Worm (Caenorhabditis elegans): ENCODE measurements around the gene dmsr-1.

DNA sequence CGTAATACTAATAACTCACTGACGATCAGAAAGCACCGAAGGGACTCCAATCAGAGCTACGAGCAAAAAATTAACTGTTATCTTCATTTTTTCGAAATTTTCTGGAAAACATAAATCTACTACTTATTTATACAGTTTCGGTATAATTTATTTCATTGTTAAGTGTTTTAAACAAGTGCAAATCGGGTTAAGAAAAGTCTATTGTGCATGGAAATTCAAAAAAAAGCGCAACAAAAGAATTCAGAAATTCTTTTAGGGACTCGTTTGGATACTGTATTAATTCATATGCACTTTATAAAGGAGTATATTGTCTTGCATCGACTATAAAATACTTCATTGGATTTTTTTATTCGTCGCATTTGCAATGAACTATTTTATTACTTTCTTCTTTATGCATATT is 33.6 kb downstream of the dmsr-1 start, which contains the start of the genes nas-20 and nas-21:
- no peak for TF ChIP-seq dpl-1 (GFP tag; optimal IDR thresholded peaks at IDR 0.05)
- TF ChIP-seq hlh-17 (GFP tag; optimal IDR thresholded peaks at IDR 0.05; ENCODE audit: borderline replicate concordance) = no peak
- TF ChIP-seq nhr-90 (tag; optimal IDR thresholded peaks at IDR 0.05; ENCODE audit: poor library complexity) = no peak
- no peak for TF ChIP-seq nhr-28 (tag; optimal IDR thresholded peaks at IDR 0.05)
- no peak for TF ChIP-seq grh-1 (GFP tag; IDR thresholded peaks at IDR 0.05)

Data from whole organism, L1 larva.